Worm (Caenorhabditis elegans): Measurements from ENCODE around the gene srbc-25.

DNA sequence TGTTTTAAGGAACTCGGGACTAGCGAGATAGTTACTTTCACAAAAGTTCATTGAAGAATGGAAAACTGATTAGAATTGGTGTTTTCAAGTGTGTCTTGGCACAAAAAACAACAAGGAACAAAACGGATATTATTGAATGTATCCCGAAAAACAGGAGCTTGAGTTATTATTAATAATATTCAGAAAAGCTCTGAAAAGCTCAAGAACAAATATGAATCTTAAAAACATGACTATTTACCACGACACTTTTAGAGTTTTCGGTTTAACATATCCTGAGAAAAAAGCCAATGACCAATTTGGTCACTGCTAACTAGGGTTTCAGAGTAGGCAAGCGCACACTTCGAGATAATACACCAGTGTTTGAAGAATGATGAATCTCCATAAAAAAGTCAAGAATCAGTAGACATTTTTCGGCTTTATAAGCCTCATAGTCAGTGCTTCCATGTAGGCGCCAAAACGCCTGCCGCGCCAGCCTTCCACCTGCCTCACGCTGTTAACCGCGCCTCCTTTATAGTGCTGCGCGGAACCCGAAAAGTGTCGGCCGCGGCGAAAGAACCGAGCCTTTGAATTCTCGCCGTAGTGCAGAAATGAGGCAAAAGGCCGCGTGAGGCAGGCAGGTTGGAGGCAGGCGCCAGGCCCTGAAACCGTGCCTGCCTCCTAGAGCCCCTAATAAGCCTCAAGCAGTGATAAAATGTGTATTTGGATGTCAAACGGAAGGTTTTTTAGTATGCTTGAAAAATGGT, 38.3 kb downstream of the srbc-25 start, which contains the start of gene srh-236:
- TF ChIP-seq flt-1 (GFP tag; IDR thresholded peaks at IDR 0.05) (no peak), ref-1 (GFP tag; conservative IDR thresholded peaks at IDR 0.05) (no peak), med-1 (GFP tag; optimal IDR thresholded peaks at IDR 0.05; ENCODE audit: insufficient read depth) (no peak), cog-1 (tag; optimal IDR thresholded peaks at IDR 0.05) (no peak)

All from whole organism, midembryonic.